Worm (Caenorhabditis elegans): ENCODE measurements around the gene clec-174.

ce11 chrIV:3988132-3988531 is 46.6 kb upstream of the clec-174 start:
- no peak for TF ChIP-seq him-1 (tag; optimal IDR thresholded peaks at IDR 0.05)
- no peak for TF ChIP-seq dao-5 (tag; optimal IDR thresholded peaks at IDR 0.05)
- no peak for TF ChIP-seq W03F9.2 (tag; optimal IDR thresholded peaks at IDR 0.05)

Data from whole organism, L4/young adult.